Worm (Caenorhabditis elegans) whole organism, midembryonic: ENCODE data around the gene bgnt-1.5.

Source experiments
- T22C8.4 ChIP-seq: fragments of 200-800 bp; sonication (Bioruptor generic); IDR thresholded peaks from 2 replicates; pipeline ENCODE4 v1.3.6; 2022; ENCODE audit warnings: missing genetic modification characterization, missing compliant biosample characterization
- flt-1 ChIP-seq: fragments of 200-800 bp; sonication (Bioruptor generic); IDR thresholded peaks from 2 replicates; pipeline ENCODE4 v1.3.6; 2022; ENCODE audit warnings: missing genetic modification characterization, missing compliant biosample characterization
- klf-2 ChIP-seq: fragments of 200-800 bp; sonication (Bioruptor generic); conservative IDR thresholded peaks from 2 replicates; pipeline ENCODE4 v1.3.6; 2022; ENCODE audit warnings: missing genetic modification reagents, missing genetic modification characterization, missing compliant biosample characterization
- med-1 ChIP-seq: sonication (generic microtip); optimal IDR thresholded peaks from 2 replicates; lab custom pipeline; 2017; ENCODE audit warnings: missing genetic modification characterization, mild to moderate bottlenecking, missing compliant biosample characterization, antibody characterized with exemption, missing genetic modification reagents; ENCODE audit not compliant: insufficient read depth
- tab-1 ChIP-seq: fragments of 200-800 bp; sonication (Bioruptor generic); IDR thresholded peaks from 2 replicates; pipeline ENCODE4 v1.3.6; 2022; ENCODE audit warnings: missing genetic modification characterization, missing compliant biosample characterization
- ztf-23 ChIP-seq: fragments of 200-800 bp; sonication (Bioruptor generic); IDR thresholded peaks from 2 replicates; pipeline ENCODE4 v1.3.6; 2022; ENCODE audit warnings: missing genetic modification reagents, missing genetic modification characterization, missing compliant biosample characterization
- ztf-29 ChIP-seq: fragments of 200-800 bp; sonication (Bioruptor generic); IDR thresholded peaks from 2 replicates; pipeline ENCODE4 v1.3.6; 2022; ENCODE audit warnings: missing genetic modification reagents, missing genetic modification characterization, missing compliant biosample characterization

DNA sequence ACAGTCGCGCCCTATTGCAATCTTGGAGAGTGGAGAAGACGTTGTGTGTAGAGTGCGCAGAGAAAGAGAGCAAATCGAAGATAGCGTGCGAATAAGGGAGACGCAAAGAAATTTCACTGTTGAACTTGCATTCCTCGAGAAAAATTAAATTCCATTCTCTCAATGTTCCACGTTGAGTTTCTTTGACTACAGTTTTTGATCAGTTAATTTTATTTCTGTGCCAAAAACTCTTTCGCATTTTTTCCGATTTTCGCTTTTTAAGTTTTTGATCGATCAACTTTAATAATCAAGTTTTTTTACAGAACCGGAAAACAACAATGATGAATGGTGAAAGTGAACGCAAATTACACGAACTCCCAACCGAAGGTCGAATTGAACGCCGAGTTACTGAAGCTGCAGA is 4.9 kb upstream of the bgnt-1.5 start, which contains the start of gene K08H2.3:
- TF ChIP-seq klf-2 (GFP tag; lab: Robert Waterston, UW) (no peak), tab-1 (no peak), flt-1 (GFP tag; lab: Robert Waterston, UW) (no peak), ztf-23 (GFP tag; lab: Robert Waterston, UW) (no peak), T22C8.4 (GFP tag; lab: Robert Waterston, UW) (no peak), ztf-29 (GFP tag; lab: Robert Waterston, UW) (no peak), med-1 (no peak)
